Worm (Caenorhabditis elegans): ENCODE data around the gene T05C12.9.
A peak's percentile ranks its signal among the peaks of the same experiment; 100 is the strongest.

T05C12.9 gene

ce11 chrII:8185016-8185493 lies 8.0 kb downstream of the T05C12.9 start, which contains the start of the genes mig-5 and cct-1 (continued):
- peak; percentile 80 for TF ChIP-seq ceh-14 (tag; optimal IDR thresholded peaks at IDR 0.05)
- no peak for TF ChIP-seq eyg-1 (tag; optimal IDR thresholded peaks at IDR 0.05)
- TF ChIP-seq ceh-18 (tag; optimal IDR thresholded peaks at IDR 0.05): peak; percentile 92
- TF ChIP-seq ama-1 (optimal IDR thresholded peaks at IDR 0.05): no peak
- peak; percentile 35 for TF ChIP-seq ceh-19 (GFP tag; optimal IDR thresholded peaks at IDR 0.05)
- TF ChIP-seq pros-1 (tag; optimal IDR thresholded peaks at IDR 0.05): no peak
- peak; percentile 59 for TF ChIP-seq elt-2 (tag; optimal IDR thresholded peaks at IDR 0.05)
- no peak for TF ChIP-seq fkh-10 (GFP tag; optimal IDR thresholded peaks at IDR 0.05)
- no peak for TF ChIP-seq ceh-9 (tag; optimal IDR thresholded peaks at IDR 0.05)
- no peak for TF ChIP-seq ceh-45 (GFP tag; IDR thresholded peaks at IDR 0.05)
- no peak for TF ChIP-seq mec-3 (tag; optimal IDR thresholded peaks at IDR 0.05; ENCODE audit: borderline replicate concordance)
- no peak for TF ChIP-seq unc-3 (GFP tag; conservative IDR thresholded peaks at IDR 0.05)
- no peak for TF ChIP-seq unc-3 (tag; optimal IDR thresholded peaks at IDR 0.05)
- no peak for TF ChIP-seq ttx-3 (tag; optimal IDR thresholded peaks at IDR 0.05)
- TF ChIP-seq F13H6.1 (tag; optimal IDR thresholded peaks at IDR 0.05): peak; percentile 5
- TF ChIP-seq npax-4 (tag; optimal IDR thresholded peaks at IDR 0.05): no peak
- no peak for TF ChIP-seq nhr-232 (tag; optimal IDR thresholded peaks at IDR 0.05)
- no peak for TF ChIP-seq C08G9.2 (tag; optimal IDR thresholded peaks at IDR 0.05)
- TF ChIP-seq che-1 (tag; optimal IDR thresholded peaks at IDR 0.05): no peak
- TF ChIP-seq sdc-2 (tag; optimal IDR thresholded peaks at IDR 0.05): no peak
- TF ChIP-seq sox-4 (tag; optimal IDR thresholded peaks at IDR 0.05): no peak
- peak; percentile 12 for TF ChIP-seq ets-4 (tag; optimal IDR thresholded peaks at IDR 0.05)

DNA sequence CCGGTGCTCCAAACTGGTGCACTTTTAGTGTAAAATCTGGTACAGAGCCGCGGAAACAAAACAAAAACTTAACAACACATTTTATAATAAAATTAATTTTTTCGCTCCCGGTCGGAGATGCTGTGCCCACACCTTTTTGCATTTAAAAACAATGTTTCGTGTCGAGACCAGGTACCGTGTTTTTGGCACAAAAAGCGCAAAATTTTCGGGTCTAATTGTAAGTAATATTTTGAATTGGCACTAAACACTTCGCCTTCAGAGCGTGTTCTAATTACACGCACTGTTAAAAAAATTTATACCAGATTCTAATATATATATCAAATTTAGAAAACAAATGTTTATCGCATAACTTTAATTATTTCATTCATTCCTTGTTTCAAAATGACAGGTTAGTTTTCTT lies 11.6 kb downstream of the T05C12.9 start, which contains the start of gene dylt-3:
Gene dylt-3 (plus strand): TSS at position 301 of the 400 bp plus-strand sequence.
- TF ChIP-seq pha-4 (tag; optimal IDR thresholded peaks at IDR 0.05): no peak
- no peak for TF ChIP-seq sdc-2 (tag; optimal IDR thresholded peaks at IDR 0.05)
- TF ChIP-seq lin-11 (tag; optimal IDR thresholded peaks at IDR 0.05): no peak
- no peak for TF ChIP-seq rnt-1 (tag; optimal IDR thresholded peaks at IDR 0.05)
- no peak for TF ChIP-seq ref-2 (tag; optimal IDR thresholded peaks at IDR 0.05)
- no peak for TF ChIP-seq pros-1 (tag; optimal IDR thresholded peaks at IDR 0.05)
- TF ChIP-seq tbx-7 (tag; optimal IDR thresholded peaks at IDR 0.05): no peak
- TF ChIP-seq odd-2 (tag; optimal IDR thresholded peaks at IDR 0.05): no peak
- TF ChIP-seq ceh-14 (tag; optimal IDR thresholded peaks at IDR 0.05): no peak
- no peak for TF ChIP-seq ceh-31 (tag; optimal IDR thresholded peaks at IDR 0.05)
- no peak for TF ChIP-seq mec-3 (tag; optimal IDR thresholded peaks at IDR 0.05; ENCODE audit: borderline replicate concordance)

DNA sequence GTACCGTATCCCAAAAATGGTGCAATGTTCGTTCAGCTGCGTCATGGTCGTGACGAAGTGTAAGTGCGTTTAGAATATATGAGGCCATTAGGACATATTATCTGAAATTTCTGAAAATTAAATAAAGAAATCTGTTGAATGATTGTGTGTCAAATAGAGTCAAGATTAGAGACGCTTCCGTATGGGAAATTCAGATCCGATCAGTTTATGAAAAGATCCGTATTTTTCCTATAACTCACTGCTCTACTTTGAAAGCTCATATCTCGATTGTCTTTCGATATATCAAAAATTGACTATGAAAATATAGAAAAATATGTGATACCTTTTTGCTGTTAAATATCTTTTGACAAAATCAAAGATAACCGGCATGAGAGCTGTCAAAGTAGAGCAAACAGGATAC lies 12.7 kb downstream of the T05C12.9 start, which contains the start of gene T05C12.4:
Gene T05C12.4 (minus strand): TSS at position 101 of the 400 bp plus-strand sequence.
- TF ChIP-seq ceh-45 (GFP tag; IDR thresholded peaks at IDR 0.05): no peak
- TF ChIP-seq F13H6.1 (tag; optimal IDR thresholded peaks at IDR 0.05): no peak
- no peak for TF ChIP-seq ttx-3 (tag; optimal IDR thresholded peaks at IDR 0.05)
- TF ChIP-seq tbx-7 (tag; optimal IDR thresholded peaks at IDR 0.05): no peak
- no peak for TF ChIP-seq sox-2 (GFP tag; IDR thresholded peaks at IDR 0.05)
- TF ChIP-seq gmeb-2 (tag; optimal IDR thresholded peaks at IDR 0.05): no peak
- TF ChIP-seq ceh-30 (tag; optimal IDR thresholded peaks at IDR 0.05): no peak
- no peak for TF ChIP-seq ceh-6 (GFP tag; optimal IDR thresholded peaks at IDR 0.05)

- TF ChIP-seq fkh-6 (tag; optimal IDR thresholded peaks at IDR 0.05) (no peak), ama-1 (optimal IDR thresholded peaks at IDR 0.05) (no peak), pqm-1 (tag; optimal IDR thresholded peaks at IDR 0.05) (no peak), madf-2 (tag; optimal IDR thresholded peaks at IDR 0.05) (no peak), ceh-30 (tag; optimal IDR thresholded peaks at IDR 0.05) (no peak), pha-2 (tag; optimal IDR thresholded peaks at IDR 0.05) (no peak), zip-5 (tag; optimal IDR thresholded peaks at IDR 0.05) (no peak), ets-4 (tag; optimal IDR thresholded peaks at IDR 0.05) (no peak), tbx-2 (tag; optimal IDR thresholded peaks at IDR 0.05) (no peak), ceh-24 (tag; optimal IDR thresholded peaks at IDR 0.05) (no peak), npax-4 (tag; optimal IDR thresholded peaks at IDR 0.05) (no peak), ceh-45 (GFP tag; IDR thresholded peaks at IDR 0.05) (no peak), nhr-11 (tag; optimal IDR thresholded peaks at IDR 0.05) (no peak), K09A11.1 (tag; optimal IDR thresholded peaks at IDR 0.05; ENCODE audit: insufficient read depth) (no peak), ceh-22 (tag; optimal IDR thresholded peaks at IDR 0.05) (no peak), hlh-30 (tag; optimal IDR thresholded peaks at IDR 0.05; ENCODE audit: insufficient read depth) (no peak), lim-6 (tag; optimal IDR thresholded peaks at IDR 0.05) (no peak), ceh-19 (GFP tag; optimal IDR thresholded peaks at IDR 0.05) (no peak), hlh-15 (tag; optimal IDR thresholded peaks at IDR 0.05) (no peak)
These were observed 14.4 kb downstream of the T05C12.9 start for ce11 chrII:8178614-8179013.
